Fruit fly (Drosophila melanogaster): Measurements from ENCODE around the gene Vlet.

- peak; percentile 64; the same call in 1 of the 3 replicates for TF ChIP-seq fd96Ca (GFP tag; IDR thresholded peaks at IDR 0.05)
- TF ChIP-seq CG12605 (GFP tag; IDR thresholded peaks at IDR 0.05) = no peak
- peak; percentile 48 for TF ChIP-seq Snoo (tag; optimal IDR thresholded peaks at IDR 0.05)
- TF ChIP-seq EcR (GFP tag; optimal IDR thresholded peaks at IDR 0.05) = no peak
- no peak for TF ChIP-seq rn (GFP tag; IDR thresholded peaks at IDR 0.05)
- TF ChIP-seq D1 (tag; optimal IDR thresholded peaks at IDR 0.05) = peak; percentile 69
- TF ChIP-seq Pif1A (GFP tag; optimal IDR thresholded peaks at IDR 0.05) = no peak
- TF ChIP-seq gl (tag; optimal IDR thresholded peaks at IDR 0.05) = no peak
- TF ChIP-seq CG32121 (GFP tag; IDR thresholded peaks at IDR 0.05) = 0 out of 2 replicates have a peak, but pooled peaks have one; percentile 37
- TF ChIP-seq CG14655 (GFP tag; optimal IDR thresholded peaks at IDR 0.05) = no peak
- peak; percentile 58 for TF ChIP-seq CG9948 (tag; optimal IDR thresholded peaks at IDR 0.05)
These were observed at the start of gene Vlet, which contains the start of gene bif for dm6 chrX:11678539-11679040.
